Fruit fly (Drosophila melanogaster): ENCODE data around the gene Whamy.

Whamy gene

dm6 chr3R:9754487-9754886, 19.7 kb downstream of the Whamy start, which contains the start of gene Tti1 (continued):
- TF ChIP-seq prd (optimal IDR thresholded peaks at IDR 0.05) (no peak), prd (GFP tag; IDR thresholded peaks at IDR 0.05) (no peak), mirr (GFP tag; optimal IDR thresholded peaks at IDR 0.05) (no peak), CG11696 (GFP tag; IDR thresholded peaks at IDR 0.05) (no peak), CG10462 (GFP tag; optimal IDR thresholded peaks at IDR 0.05) (no peak), Rx (GFP tag; IDR thresholded peaks at IDR 0.05) (no peak), TFAM (GFP tag; optimal IDR thresholded peaks at IDR 0.05) (no peak), Dbx (GFP tag; IDR thresholded peaks at IDR 0.05) (no peak), CG9609 (GFP tag; optimal IDR thresholded peaks at IDR 0.05) (no peak), CG13296 (GFP tag; optimal IDR thresholded peaks at IDR 0.05) (no peak), D19B (GFP tag; optimal IDR thresholded peaks at IDR 0.05) (no peak), cato (GFP tag; optimal IDR thresholded peaks at IDR 0.05; ENCODE audit: borderline replicate concordance) (no peak), CG33557 (GFP tag; optimal IDR thresholded peaks at IDR 0.05) (no peak), pros (GFP tag; optimal IDR thresholded peaks at IDR 0.05) (no peak), CG6654 (GFP tag; optimal IDR thresholded peaks at IDR 0.05) (no peak), ems (GFP tag; optimal IDR thresholded peaks at IDR 0.05) (no peak), Atf3 (GFP tag; optimal IDR thresholded peaks at IDR 0.05) (no peak), Dp (GFP tag; optimal IDR thresholded peaks at IDR 0.05) (peak; percentile 86), CG17328 (GFP tag; IDR thresholded peaks at IDR 0.05) (no peak), CG10654 (GFP tag; optimal IDR thresholded peaks at IDR 0.05) (no peak), pzg (GFP tag; optimal IDR thresholded peaks at IDR 0.05) (peak; percentile 56), Tbp (GFP tag; optimal IDR thresholded peaks at IDR 0.05) (no peak), CG1529 (GFP tag; optimal IDR thresholded peaks at IDR 0.05) (no peak), sisA (GFP tag; IDR thresholded peaks at IDR 0.05) (no peak), br (optimal IDR thresholded peaks at IDR 0.05) (no peak), Dip3 (GFP tag; optimal IDR thresholded peaks at IDR 0.05) (no peak), CG17568 (GFP tag; optimal IDR thresholded peaks at IDR 0.05) (no peak), gce (GFP tag; IDR thresholded peaks at IDR 0.05) (no peak), grau (tag; optimal IDR thresholded peaks at IDR 0.05) (no peak), CG10431 (GFP tag; optimal IDR thresholded peaks at IDR 0.05) (no peak), H15 (GFP tag; IDR thresholded peaks at IDR 0.05) (no peak), zfh1 (GFP tag; IDR thresholded peaks at IDR 0.05) (no peak), CG4820 (GFP tag; optimal IDR thresholded peaks at IDR 0.05) (no peak), jumu (GFP tag; optimal IDR thresholded peaks at IDR 0.05) (no peak), wek (GFP tag; optimal IDR thresholded peaks at IDR 0.05) (no peak), usp (GFP tag; optimal IDR thresholded peaks at IDR 0.05) (no peak), CG12769 (tag; optimal IDR thresholded peaks at IDR 0.05) (no peak), Stat92E (GFP tag; optimal IDR thresholded peaks at IDR 0.05) (no peak), CG6791 (GFP tag; IDR thresholded peaks at IDR 0.05; ENCODE audit: partially characterized antibody) (peak; percentile 61; the same call in 2 of the 3 replicates), CG9215 (GFP tag; IDR thresholded peaks at IDR 0.05) (no peak), CG31365 (tag; optimal IDR thresholded peaks at IDR 0.05) (no peak), Side (GFP tag; optimal IDR thresholded peaks at IDR 0.05) (no peak), CG13123 (GFP tag; optimal IDR thresholded peaks at IDR 0.05) (no peak), CG9932 (GFP tag; IDR thresholded peaks at IDR 0.05) (no peak), CG1233 (GFP tag; optimal IDR thresholded peaks at IDR 0.05) (no peak), CG2120 (GFP tag; optimal IDR thresholded peaks at IDR 0.05) (no peak), Ets65A (GFP tag) (no peak), Ravus (GFP tag; IDR thresholded peaks at IDR 0.05) (no peak), bcd (GFP tag; optimal IDR thresholded peaks at IDR 0.05) (no peak), CG6689 (GFP tag; IDR thresholded peaks at IDR 0.05) (no peak), Scr (GFP tag; IDR thresholded peaks at IDR 0.05; ENCODE audit: partially characterized antibody) (peak; percentile 42; the same call in 1 of the 2 replicates), CG5953 (GFP tag; IDR thresholded peaks at IDR 0.05) (no peak), CG3995 (GFP tag; optimal IDR thresholded peaks at IDR 0.05) (no peak), unpg (GFP tag; optimal IDR thresholded peaks at IDR 0.05) (no peak)

Data from whole organism, embryonic.